Worm (Caenorhabditis elegans): Measurements from ENCODE around the gene B0554.2.

B0554.2 gene

ce11 chrV:417656-418353 is 16.2 kb upstream of the B0554.2 start, which contains the start of gene irg-8:
TSS of gene irg-8 (minus strand) at chrV:417706.
- no peak for TF ChIP-seq efl-1 (optimal IDR thresholded peaks at IDR 0.05)
- TF ChIP-seq efl-1 (GFP tag; optimal IDR thresholded peaks at IDR 0.05 in 1 of 2) = no peak
- peak; percentile 44 for TF ChIP-seq elt-2 (tag; optimal IDR thresholded peaks at IDR 0.05)

- TF ChIP-seq efl-1 (optimal IDR thresholded peaks at IDR 0.05) (no peak), efl-1 (GFP tag; optimal IDR thresholded peaks at IDR 0.05 in 1 of 2) (peak in 1 of 2 experiments; percentile 32), ztf-11 (tag; optimal IDR thresholded peaks at IDR 0.05) (no peak)
Observed at ce11 chrV:418432-418831, 15.6 kb upstream of the B0554.2 start, which contains the start of gene Y39D8A.1. TSS of gene Y39D8A.1 (plus strand) at chrV:418732.

DNA sequence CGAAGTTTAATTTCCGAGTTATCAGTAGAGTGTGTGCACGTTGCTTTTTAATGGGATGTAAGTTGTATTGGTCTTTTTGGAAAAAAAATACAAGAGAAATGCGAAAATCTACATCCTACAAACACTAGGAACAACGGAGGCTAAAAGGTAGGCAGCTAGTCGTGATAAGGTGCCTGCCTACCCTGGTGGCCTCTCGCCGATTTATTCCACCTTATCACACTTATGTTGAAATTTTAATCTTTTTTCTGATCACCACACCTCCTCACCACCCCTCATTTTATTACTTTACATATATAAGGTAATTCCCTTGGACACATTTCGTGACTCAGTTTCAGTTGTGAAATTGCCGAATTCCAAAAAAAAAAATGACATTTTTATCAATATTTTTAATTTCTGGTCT is 11.9 kb upstream of the B0554.2 start, which contains the start of gene dod-20:
Gene dod-20, plus strand, starts transcription at position 301 of the 400 bp plus-strand sequence.
- TF ChIP-seq nhr-20 (tag; optimal IDR thresholded peaks at IDR 0.05) (no peak), mep-1 (tag; optimal IDR thresholded peaks at IDR 0.05) (no peak), pqm-1 (tag; optimal IDR thresholded peaks at IDR 0.05) (no peak), aha-1 (tag; optimal IDR thresholded peaks at IDR 0.05) (no peak), pag-3 (tag; optimal IDR thresholded peaks at IDR 0.05; ENCODE audit: borderline replicate concordance, insufficient read depth) (no peak), nhr-71 (tag; optimal IDR thresholded peaks at IDR 0.05) (no peak), sox-4 (tag; optimal IDR thresholded peaks at IDR 0.05) (no peak), lin-35 (GFP tag; optimal IDR thresholded peaks at IDR 0.05) (no peak), unc-30 (tag; optimal IDR thresholded peaks at IDR 0.05) (no peak), ceh-8 (GFP tag; optimal IDR thresholded peaks at IDR 0.05) (no peak), efl-3 (GFP tag; optimal IDR thresholded peaks at IDR 0.05) (no peak), nhr-11 (tag; optimal IDR thresholded peaks at IDR 0.05) (no peak), C04F5.9 (tag; optimal IDR thresholded peaks at IDR 0.05) (no peak), mab-9 (GFP tag; IDR thresholded peaks at IDR 0.05) (no peak), swsn-7 (tag; optimal IDR thresholded peaks at IDR 0.05) (no peak)

ce11 chrV:424140-424539 is 9.9 kb upstream of the B0554.2 start, which contains the start of gene B0554.5:
TSS of gene B0554.5 (plus strand) at chrV:424440.
- TF ChIP-seq vab-15 (tag; optimal IDR thresholded peaks at IDR 0.05) (no peak), skn-1 (tag; optimal IDR thresholded peaks at IDR 0.05) (no peak), mef-2 (tag; optimal IDR thresholded peaks at IDR 0.05) (no peak), unc-98 (GFP tag; IDR thresholded peaks at IDR 0.05) (no peak), fos-1 (tag; optimal IDR thresholded peaks at IDR 0.05) (no peak), ztf-11 (tag; optimal IDR thresholded peaks at IDR 0.05) (no peak), nhr-77 (tag; optimal IDR thresholded peaks at IDR 0.05) (no peak), lin-15B (tag; optimal IDR thresholded peaks at IDR 0.05) (no peak), elt-2 (tag; optimal IDR thresholded peaks at IDR 0.05) (no peak), nhr-85 (tag) (no peak), snu-23 (GFP tag; optimal IDR thresholded peaks at IDR 0.05) (no peak), ama-1 (optimal IDR thresholded peaks at IDR 0.05) (no peak), elt-3 (tag; optimal IDR thresholded peaks at IDR 0.05) (no peak), snpc-4 (tag; optimal IDR thresholded peaks at IDR 0.05) (no peak), C34B4.2 (tag; optimal IDR thresholded peaks at IDR 0.05) (no peak), nhr-20 (tag; optimal IDR thresholded peaks at IDR 0.05) (no peak)

DNA sequence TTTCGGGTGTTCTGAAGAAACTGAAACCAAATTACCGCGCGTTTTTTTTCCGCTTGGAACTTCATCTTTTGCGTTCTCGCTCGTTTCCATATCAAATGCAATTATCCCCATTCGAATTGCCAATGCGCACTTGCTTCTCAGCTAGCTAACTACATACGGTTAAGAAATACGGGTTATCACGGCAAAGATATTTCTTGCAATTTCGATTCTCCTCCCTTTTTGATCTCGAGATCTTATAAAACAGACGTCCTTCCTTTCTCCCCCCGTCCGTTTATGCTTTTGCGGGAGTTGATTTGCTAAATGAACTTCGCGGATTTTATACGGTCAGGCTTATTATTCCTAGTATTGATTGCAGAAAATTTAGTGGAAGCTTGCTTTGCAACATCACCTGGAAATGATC is 5.2 kb upstream of the B0554.2 start, which contains the start of gene B0554.4:
Gene B0554.4, plus strand, starts transcription at position 301 of the 400 bp plus-strand sequence.
- TF ChIP-seq fkh-10 (GFP tag; optimal IDR thresholded peaks at IDR 0.05) = no peak
- no peak for TF ChIP-seq lin-35 (GFP tag; optimal IDR thresholded peaks at IDR 0.05)
- no peak for TF ChIP-seq tlp-1 (tag; optimal IDR thresholded peaks at IDR 0.05)
- TF ChIP-seq mab-9 (GFP tag; IDR thresholded peaks at IDR 0.05) = no peak
- TF ChIP-seq lir-3 (tag; optimal IDR thresholded peaks at IDR 0.05; ENCODE audit: poor library complexity) = no peak
- no peak for TF ChIP-seq fkh-8 (tag; optimal IDR thresholded peaks at IDR 0.05)
- TF ChIP-seq nhr-28 (tag; optimal IDR thresholded peaks at IDR 0.05) = no peak
- TF ChIP-seq nhr-76 (tag; optimal IDR thresholded peaks at IDR 0.05) = no peak
- TF ChIP-seq lsy-2 (tag; optimal IDR thresholded peaks at IDR 0.05) = no peak
- no peak for TF ChIP-seq nhr-90 (tag; optimal IDR thresholded peaks at IDR 0.05; ENCODE audit: poor library complexity)
- TF ChIP-seq hpl-2 (GFP tag; optimal IDR thresholded peaks at IDR 0.05) = no peak
- TF ChIP-seq grh-1 (GFP tag; IDR thresholded peaks at IDR 0.05) = no peak
- no peak for TF ChIP-seq hlh-4 (tag; optimal IDR thresholded peaks at IDR 0.05)
